Worm (Caenorhabditis elegans) whole organism, mixed stage, embryonic: ENCODE data around the gene cls-1.
A peak's percentile ranks its signal among the peaks of the same experiment; 100 is the strongest.

Experiments used
- M03D4.4 ChIP-seq: sonication (generic microtip); optimal IDR thresholded peaks from 2 replicates; lab custom pipeline; 2017; ENCODE audit warnings: mild to moderate bottlenecking, missing genetic modification characterization, missing compliant biosample characterization
- bed-3 ChIP-seq: fragments of 200-800 bp; sonication (Bioruptor generic); optimal IDR thresholded peaks from 3 replicates; lab custom pipeline; 2018; ENCODE audit warnings: mild to moderate bottlenecking, missing genetic modification characterization, moderate library complexity, missing compliant biosample characterization
- blmp-1 ChIP-seq: fragments of 150-350 bp; optimal IDR thresholded peaks from 2 replicates; lab custom pipeline; 2014; ENCODE audit warnings: missing biosample characterization, missing genetic modification characterization
- ceh-39 ChIP-seq: fragments of 150-350 bp; optimal IDR thresholded peaks from 2 replicates; lab custom pipeline; 2014; ENCODE audit warnings: missing biosample characterization, missing genetic modification characterization
- ceh-43 ChIP-seq: fragments of 200-800 bp; sonication (Bioruptor generic); optimal IDR thresholded peaks from 2 replicates; lab custom pipeline; 2018; ENCODE audit warnings: mild to moderate bottlenecking, missing genetic modification characterization, moderate library complexity, missing compliant biosample characterization
- ceh-83 ChIP-seq: fragments of 200-800 bp; sonication (Bioruptor generic); optimal IDR thresholded peaks from 2 replicates; lab custom pipeline; 2018; ENCODE audit warnings: mild to moderate bottlenecking, missing genetic modification characterization, missing compliant biosample characterization
- ces-1 ChIP-seq: fragments of 150-350 bp; optimal IDR thresholded peaks from 2 replicates; lab custom pipeline; 2014; ENCODE audit warnings: missing biosample characterization, missing genetic modification reagents, missing genetic modification characterization
- cnd-1 ChIP-seq: fragments of 200-800 bp; sonication (Bioruptor generic); optimal IDR thresholded peaks from 2 replicates; lab custom pipeline; 2018; ENCODE audit warnings: mild to moderate bottlenecking, missing genetic modification characterization, missing compliant biosample characterization
- elt-1 ChIP-seq: sonication (generic microtip); optimal IDR thresholded peaks from 2 replicates; lab custom pipeline; 2017; ENCODE audit warnings: missing genetic modification characterization, mild to moderate bottlenecking, missing compliant biosample characterization, antibody characterized with exemption, moderate library complexity, borderline replicate concordance; ENCODE audit not compliant: insufficient read depth
- elt-3 ChIP-seq: fragments of 150-350 bp; optimal IDR thresholded peaks from 2 replicates; lab custom pipeline; 2014; ENCODE audit warnings: missing biosample characterization, missing genetic modification characterization
- ham-2 ChIP-seq: fragments of 200-800 bp; sonication (Bioruptor generic); optimal IDR thresholded peaks from 2 replicates; lab custom pipeline; 2018; ENCODE audit warnings: mild to moderate bottlenecking, missing genetic modification characterization, missing compliant biosample characterization
- hlh-1 ChIP-seq: fragments of 150-350 bp; optimal IDR thresholded peaks from 2 replicates; lab custom pipeline; 2014; ENCODE audit warnings: missing biosample characterization, missing genetic modification reagents, missing genetic modification characterization
- lin-13 ChIP-seq: fragments of 150-350 bp; optimal IDR thresholded peaks from 2 replicates; lab custom pipeline; 2014; ENCODE audit warnings: missing biosample characterization, missing genetic modification characterization
- lin-32 ChIP-seq: fragments of 200-800 bp; sonication (Bioruptor generic); optimal IDR thresholded peaks from 2 replicates; lab custom pipeline; 2018; ENCODE audit warnings: mild to moderate bottlenecking, missing genetic modification characterization, missing compliant biosample characterization
- mab-5 ChIP-seq: fragments of 150-350 bp; optimal IDR thresholded peaks from 2 replicates; lab custom pipeline; 2014; ENCODE audit warnings: missing biosample characterization, missing genetic modification characterization
- nhr-12 ChIP-seq: fragments of 150-350 bp; optimal IDR thresholded peaks from 2 replicates; lab custom pipeline; 2014; ENCODE audit warnings: missing biosample characterization, missing genetic modification characterization
- nhr-2 ChIP-seq: fragments of 150-350 bp; optimal IDR thresholded peaks from 2 replicates; lab custom pipeline; 2014; ENCODE audit warnings: missing biosample characterization, missing genetic modification characterization
- nhr-237 ChIP-seq: fragments of 150-350 bp; optimal IDR thresholded peaks from 2 replicates; lab custom pipeline; 2014; ENCODE audit warnings: missing biosample characterization, missing genetic modification characterization
- nhr-76 ChIP-seq: sonication (generic microtip); optimal IDR thresholded peaks from 2 replicates; lab custom pipeline; 2017; ENCODE audit warnings: missing biosample characterization, missing genetic modification characterization
- pha-4 ChIP-seq: fragments of 150-350 bp; optimal IDR thresholded peaks from 2 replicates; lab custom pipeline; 2018; ENCODE audit warnings: missing biosample characterization, missing genetic modification reagents, missing genetic modification characterization
- sem-2 ChIP-seq: fragments of 200-800 bp; sonication (Bioruptor generic); optimal IDR thresholded peaks from 2 replicates; lab custom pipeline; 2018; ENCODE audit warnings: mild to moderate bottlenecking, missing genetic modification characterization, missing compliant biosample characterization
- snpc-4 ChIP-seq: fragments of 150-350 bp; optimal IDR thresholded peaks from 2 replicates; lab custom pipeline; 2014; ENCODE audit warnings: missing biosample characterization, missing genetic modification characterization
- sptf-1 ChIP-seq: sonication (generic microtip); optimal IDR thresholded peaks from 2 replicates; lab custom pipeline; 2017; ENCODE audit warnings: mild to moderate bottlenecking, missing genetic modification characterization, moderate library complexity, missing compliant biosample characterization
- tbx-8 ChIP-seq: fragments of 200-800 bp; sonication (Bioruptor generic); optimal IDR thresholded peaks from 2 replicates; lab custom pipeline; 2018; ENCODE audit warnings: mild to moderate bottlenecking, missing genetic modification characterization, moderate library complexity, missing compliant biosample characterization
- unc-120 ChIP-seq: sonication (generic microtip); optimal IDR thresholded peaks from 2 replicates; lab custom pipeline; 2017; ENCODE audit warnings: missing genetic modification characterization, missing compliant biosample characterization; ENCODE audit not compliant: poor library complexity, severe bottlenecking
- unc-39 ChIP-seq: fragments of 150-350 bp; optimal IDR thresholded peaks from 2 replicates; lab custom pipeline; 2014; ENCODE audit warnings: missing biosample characterization, missing genetic modification characterization
- unc-62 ChIP-seq: fragments of 150-350 bp; optimal IDR thresholded peaks from 2 replicates; lab custom pipeline; 2014; ENCODE audit warnings: missing biosample characterization, missing genetic modification reagents, missing genetic modification characterization
- ztf-11 ChIP-seq: fragments of 150-350 bp; optimal IDR thresholded peaks from 2 replicates; lab custom pipeline; 2014; ENCODE audit warnings: missing biosample characterization, missing genetic modification characterization

cls-1 gene

ce11 chrIII:7544211-7544610, 36.2 kb downstream of the cls-1 start:
- TF ChIP-seq unc-62: peak; percentile 82
- TF ChIP-seq unc-120 (tag; lab: Kevin White, UChicago): peak; percentile 1
- TF ChIP-seq cnd-1 (tag; lab: Kevin White, UChicago): no peak
- TF ChIP-seq mab-5: peak; percentile 61
- TF ChIP-seq hlh-1: peak; percentile 71

DNA sequence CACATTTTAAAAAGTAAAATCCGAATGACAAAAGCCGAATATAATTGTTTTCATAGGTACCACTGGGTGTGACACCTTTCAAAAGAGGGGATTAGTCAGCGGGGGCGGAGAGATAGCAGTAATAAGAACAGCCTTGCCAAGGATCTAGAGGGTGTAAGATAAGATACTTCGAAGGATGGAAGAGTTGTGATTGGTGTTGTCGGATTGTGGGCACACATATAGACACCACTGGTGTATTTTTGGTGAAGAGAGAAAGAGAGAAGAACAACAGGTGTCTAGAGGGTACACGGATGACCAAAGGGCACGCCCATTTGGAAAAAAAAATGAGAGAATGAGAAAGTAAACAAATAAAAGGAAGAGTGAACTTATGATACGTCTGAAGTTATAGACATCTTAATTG, 37.2 kb downstream of the cls-1 start:
- TF ChIP-seq ham-2 (GFP tag; lab: Kevin White, UChicago) (no peak), hlh-1 (peak; percentile 93), unc-62 (peak; percentile 74), unc-120 (tag; lab: Kevin White, UChicago) (peak; percentile 83)

- TF ChIP-seq bed-3 (no peak), cnd-1 (tag; lab: Kevin White, UChicago) (peak; percentile 14), ces-1 (GFP tag; lab: Kevin White, UChicago) (no peak), tbx-8 (GFP tag; lab: Kevin White, UChicago) (no peak), ceh-83 (GFP tag; lab: Kevin White, UChicago) (no peak), unc-120 (tag; lab: Kevin White, UChicago) (peak; percentile 50), elt-3 (tag; lab: Kevin White, UChicago) (no peak), unc-62 (peak; percentile 96), lin-32 (GFP tag; lab: Kevin White, UChicago) (no peak), M03D4.4 (tag; lab: Kevin White, UChicago) (no peak), unc-39 (tag; lab: Kevin White, UChicago) (no peak), hlh-1 (peak; percentile 78), elt-1 (tag; lab: Kevin White, UChicago) (no peak)
- TF ChIP-seq, all 35 proteins: peak for 4
These were observed 41.0 kb downstream of the cls-1 start for ce11 chrIII:7548963-7549362.

ce11 chrIII:7550979-7551378, 43.0 kb downstream of the cls-1 start:
- TF ChIP-seq unc-62: peak; percentile 28
- TF ChIP-seq ztf-11: no peak
- no peak for TF ChIP-seq unc-39 (tag; lab: Kevin White, UChicago)

DNA sequence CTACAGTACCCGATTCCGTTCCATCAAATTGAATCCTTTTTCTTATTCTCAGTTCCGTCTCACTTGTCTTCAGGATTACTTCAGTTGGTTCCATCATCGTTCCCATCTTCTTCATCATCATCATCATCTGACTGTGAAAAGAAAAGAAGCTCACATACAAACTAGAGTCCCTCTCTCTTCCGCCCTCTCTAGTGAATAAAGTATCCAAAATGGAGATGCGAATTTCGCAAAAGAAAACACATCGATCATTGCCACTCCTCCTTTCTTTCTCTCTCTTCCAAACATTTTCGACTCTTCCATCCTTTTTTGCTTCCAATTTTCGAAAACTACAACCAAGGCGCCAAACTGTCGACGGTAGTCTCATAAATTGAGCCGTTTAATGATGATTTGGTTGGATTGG, 44.9 kb downstream of the cls-1 start:
- TF ChIP-seq unc-39 (tag; lab: Kevin White, UChicago) (no peak), nhr-2 (tag; lab: Kevin White, UChicago) (no peak), M03D4.4 (tag; lab: Kevin White, UChicago) (no peak), hlh-1 (no peak), pha-4 (no peak), ham-2 (GFP tag; lab: Kevin White, UChicago) (no peak), ceh-39 (tag; lab: Kevin White, UChicago) (no peak), blmp-1 (tag; lab: Kevin White, UChicago) (no peak), sptf-1 (tag; lab: Kevin White, UChicago) (no peak), ceh-43 (no peak), bed-3 (no peak), elt-3 (tag; lab: Kevin White, UChicago) (no peak), cnd-1 (tag; lab: Kevin White, UChicago) (no peak), lin-13 (no peak), nhr-76 (no peak), nhr-237 (tag; lab: Kevin White, UChicago) (no peak), snpc-4 (tag; lab: Kevin White, UChicago) (no peak), nhr-12 (tag; lab: Kevin White, UChicago) (no peak)

ce11 chrIII:7553693-7554226, 45.8 kb downstream of the cls-1 start:
- TF ChIP-seq nhr-2 (tag; lab: Kevin White, UChicago) (peak; percentile 19), ceh-83 (GFP tag; lab: Kevin White, UChicago) (no peak), unc-62 (peak; percentile 66), sem-2 (GFP tag; lab: Kevin White, UChicago) (no peak), unc-39 (tag; lab: Kevin White, UChicago) (no peak), lin-13 (no peak)
